Fruit fly (Drosophila melanogaster) whole organism, embryonic: Measurements from ENCODE around the gene CCAP.
A peak's percentile ranks its signal among the peaks of the same experiment; 100 is the strongest.

Experiments used
- Abd-B ChIP-seq: fragments of 200-800 bp; sonication (Bioruptor generic); optimal IDR thresholded peaks from 2 replicates; lab custom pipeline; 2018; ENCODE audit warnings: missing biosample characterization, mild to moderate bottlenecking, missing genetic modification characterization, moderate library complexity
- Asciz ChIP-seq: fragments of 200-800 bp; sonication (Bioruptor generic); optimal IDR thresholded peaks from 2 replicates; lab custom pipeline; 2017; ENCODE audit warnings: missing biosample characterization, mild to moderate bottlenecking, missing genetic modification characterization, missing genetic modification reagents
- CG10543 ChIP-seq: fragments of 200-800 bp; sonication (Bioruptor generic); optimal IDR thresholded peaks from 3 replicates; lab custom pipeline; 2017; ENCODE audit warnings: missing biosample characterization, mild to moderate bottlenecking, missing genetic modification characterization, moderate library complexity
- CG11093 ChIP-seq: fragments of 200-800 bp; sonication (Bioruptor generic); IDR thresholded peaks from 3 replicates; pipeline ENCODE4 v1.3.6; 2022; ENCODE audit warnings: missing biosample characterization, missing genetic modification characterization
- CG12219 ChIP-seq: fragments of 200-800 bp; sonication (Bioruptor generic); optimal IDR thresholded peaks from 3 replicates; lab custom pipeline; 2018; ENCODE audit warnings: missing biosample characterization, mild to moderate bottlenecking, missing genetic modification characterization
- CG14014 ChIP-seq: fragments of 200-800 bp; sonication (Bioruptor generic); IDR thresholded peaks from 2 replicates; pipeline ENCODE4 v1.3.6; 2022; ENCODE audit warnings: missing biosample characterization, missing genetic modification characterization
- CG14441 ChIP-seq: fragments of 200-800 bp; sonication (Bioruptor generic); IDR thresholded peaks from 2 replicates; pipeline ENCODE4 v1.3.6; 2022; ENCODE audit warnings: missing biosample characterization, missing genetic modification characterization
- CG15514 ChIP-seq: fragments of 200-800 bp; sonication (Bioruptor generic); optimal IDR thresholded peaks from 3 replicates; lab custom pipeline; 2017; ENCODE audit warnings: missing biosample characterization, missing genetic modification characterization, mild to moderate bottlenecking, moderate library complexity, missing genetic modification reagents
- CG2712 ChIP-seq: fragments of 200-800 bp; optimal IDR thresholded peaks from 3 replicates; lab custom pipeline; 2019; ENCODE audit warnings: missing biosample characterization, mild to moderate bottlenecking, missing genetic modification characterization, moderate library complexity
- CG3163 ChIP-seq: fragments of 200-800 bp; sonication (Bioruptor generic); optimal IDR thresholded peaks from 3 replicates; lab custom pipeline; 2016; ENCODE audit warnings: missing biosample characterization, missing genetic modification characterization
- CG3281 ChIP-seq: fragments of 200-800 bp; sonication (Bioruptor generic); optimal IDR thresholded peaks from 3 replicates; lab custom pipeline; 2017; ENCODE audit warnings: missing biosample characterization, mild to moderate bottlenecking, missing genetic modification characterization
- CG3847 ChIP-seq: fragments of 200-800 bp; sonication (Bioruptor generic); IDR thresholded peaks from 2 replicates; pipeline ENCODE4 v1.3.6; 2022; ENCODE audit warnings: missing biosample characterization, missing genetic modification characterization
- CG4360 ChIP-seq: fragments of 200-800 bp; sonication (Bioruptor generic); IDR thresholded peaks from 2 replicates; pipeline ENCODE4 v1.3.6; 2022; ENCODE audit warnings: missing biosample characterization, missing genetic modification characterization
- CG4820 ChIP-seq: fragments of 200-800 bp; sonication (Bioruptor generic); optimal IDR thresholded peaks from 3 replicates; lab custom pipeline; 2016; ENCODE audit warnings: missing biosample characterization, missing genetic modification characterization
- CG7786 ChIP-seq: fragments of 200-800 bp; sonication (Bioruptor generic); optimal IDR thresholded peaks from 2 replicates; lab custom pipeline; 2016; ENCODE audit warnings: missing biosample characterization, missing genetic modification characterization
- CG7963 ChIP-seq: fragments of 200-800 bp; sonication (Bioruptor generic); IDR thresholded peaks from 3 replicates; pipeline ENCODE4 v1.3.6; 2022; ENCODE audit warnings: missing biosample characterization, missing genetic modification characterization; ENCODE audit not compliant: partially characterized antibody
- CG9932 ChIP-seq: fragments of 200-800 bp; sonication (Bioruptor generic); IDR thresholded peaks from 2 replicates; pipeline ENCODE4 v1.3.6; 2022; ENCODE audit warnings: missing biosample characterization, missing genetic modification characterization
- Dfd ChIP-seq, 2 experiments: fragments of >200 bp; optimal IDR thresholded peaks; 2 replicates each; lab custom pipeline; 2017; ENCODE audit warnings: missing biosample characterization in 2 of 2, missing genetic modification characterization in 2 of 2
- Dll ChIP-seq: fragments of 200-800 bp; sonication (Bioruptor generic); IDR thresholded peaks from 4 replicates; pipeline ENCODE4 v1.3.6; 2022; ENCODE audit warnings: missing biosample characterization, missing genetic modification characterization; ENCODE audit not compliant: partially characterized antibody
- Ets65A ChIP-seq: fragments of 200-800 bp; sonication (Bioruptor generic); peaks from one replicate; lab custom pipeline; 2016; ENCODE audit warnings: missing biosample characterization, missing genetic modification characterization
- Fer1 ChIP-seq: fragments of 200-800 bp; sonication (Bioruptor generic); optimal IDR thresholded peaks from 2 replicates; lab custom pipeline; 2017; ENCODE audit warnings: missing biosample characterization, mild to moderate bottlenecking, missing genetic modification characterization
- H15 ChIP-seq: fragments of 200-800 bp; sonication (Bioruptor generic); IDR thresholded peaks from 3 replicates; pipeline ENCODE4 v1.3.6; 2022; ENCODE audit warnings: missing biosample characterization, missing genetic modification characterization
- H2.0 ChIP-seq: fragments of 200-800 bp; sonication (Bioruptor generic); IDR thresholded peaks from 2 replicates; pipeline ENCODE4 v1.3.6; 2022; ENCODE audit warnings: missing biosample characterization, missing genetic modification characterization
- HHEX ChIP-seq: fragments of 200-800 bp; sonication (Bioruptor generic); optimal IDR thresholded peaks from 3 replicates; lab custom pipeline; 2017; ENCODE audit warnings: missing biosample characterization, mild to moderate bottlenecking, missing genetic modification characterization, missing genetic modification reagents
- Jarid2 ChIP-seq: fragments of 200-800 bp; sonication (Bioruptor generic); optimal IDR thresholded peaks from 3 replicates; lab custom pipeline; 2017; ENCODE audit warnings: mild to moderate bottlenecking, missing biosample characterization, missing genetic modification reagents, missing genetic modification characterization
- MBD-R2 ChIP-seq: fragments of 200-800 bp; sonication (Bioruptor generic); IDR thresholded peaks from 2 replicates; pipeline ENCODE4 v1.3.6; 2022; ENCODE audit warnings: missing biosample characterization, missing genetic modification characterization
- Pdp1 ChIP-seq, 2 experiments: fragments of 200-800 bp; sonication (Bioruptor generic); optimal IDR thresholded peaks; 3 replicates each; lab custom pipeline; 2016; ENCODE audit warnings: missing biosample characterization in 2 of 2, missing genetic modification characterization in 2 of 2, mild to moderate bottlenecking in 1 of 2, moderate library complexity in 1 of 2
- Rfx ChIP-seq: fragments of 200-800 bp; sonication (Bioruptor generic); IDR thresholded peaks from 2 replicates; pipeline ENCODE4 v1.3.6; 2022; ENCODE audit warnings: missing biosample characterization, missing genetic modification characterization
- bcd ChIP-seq: fragments of 200-800 bp; sonication (Bioruptor generic); optimal IDR thresholded peaks from 2 replicates; lab custom pipeline; 2017; ENCODE audit warnings: missing biosample characterization, mild to moderate bottlenecking, missing genetic modification characterization
- br ChIP-seq: fragments of >200 bp; optimal IDR thresholded peaks from 2 replicates; lab custom pipeline; 2017
- caup ChIP-seq: fragments of 200-800 bp; sonication (Bioruptor generic); optimal IDR thresholded peaks from 3 replicates; lab custom pipeline; 2017; ENCODE audit warnings: missing biosample characterization, mild to moderate bottlenecking, missing genetic modification characterization, moderate library complexity; ENCODE audit not compliant: severe bottlenecking
- crol ChIP-seq: fragments of 200-800 bp; sonication (Bioruptor generic); IDR thresholded peaks from 2 replicates; pipeline ENCODE4 v1.3.6; 2022; ENCODE audit warnings: missing biosample characterization, missing genetic modification characterization
- dan ChIP-seq: fragments of 200-800 bp; sonication (Bioruptor generic); IDR thresholded peaks from 2 replicates; pipeline ENCODE4 v1.3.6; 2022; ENCODE audit warnings: missing biosample characterization, missing genetic modification characterization
- esg ChIP-seq: fragments of 200-800 bp; sonication (Bioruptor generic); conservative IDR thresholded peaks from 2 replicates; pipeline ENCODE4 v1.3.6; 2022; ENCODE audit warnings: missing biosample characterization, missing genetic modification characterization
- ken ChIP-seq: fragments of 200-800 bp; sonication (Bioruptor generic); IDR thresholded peaks from 3 replicates; pipeline ENCODE4 v1.3.6; 2022; ENCODE audit warnings: missing biosample characterization, missing genetic modification characterization
- lbe ChIP-seq: fragments of 200-800 bp; sonication (Bioruptor generic); optimal IDR thresholded peaks from 2 replicates; lab custom pipeline; 2016; ENCODE audit warnings: missing biosample characterization, mild to moderate bottlenecking, missing genetic modification characterization
- lmd ChIP-seq: fragments of 200-800 bp; sonication (Bioruptor generic); IDR thresholded peaks from 2 replicates; pipeline ENCODE4 v1.3.6; 2022; ENCODE audit warnings: missing biosample characterization, missing genetic modification characterization
- mld ChIP-seq: fragments of 200-800 bp; sonication (Bioruptor generic); IDR thresholded peaks from 3 replicates; pipeline ENCODE4 v1.3.6; 2022; ENCODE audit warnings: missing biosample characterization, missing genetic modification characterization; ENCODE audit not compliant: partially characterized antibody
- nerfin-1 ChIP-seq: fragments of 200-800 bp; sonication (Bioruptor generic); optimal IDR thresholded peaks from 3 replicates; lab custom pipeline; 2019; ENCODE audit warnings: missing biosample characterization, mild to moderate bottlenecking, missing genetic modification characterization, moderate library complexity
- nmo ChIP-seq: fragments of 200-800 bp; sonication (Bioruptor generic); optimal IDR thresholded peaks from 2 replicates; lab custom pipeline; 2018; ENCODE audit warnings: missing biosample characterization, mild to moderate bottlenecking, missing genetic modification characterization, moderate library complexity
- odd ChIP-seq: fragments of 200-800 bp; sonication (Bioruptor generic); optimal IDR thresholded peaks from 2 replicates; lab custom pipeline; 2017; ENCODE audit warnings: missing biosample characterization, mild to moderate bottlenecking, missing genetic modification characterization
- pan ChIP-seq, 4 experiments: fragments of >200 bp in 3 of 4; fragments of 200-800 bp in 1 of 4; sonication (Bioruptor generic) in 1 of 4; optimal IDR thresholded peaks in 3 of 4; IDR thresholded peaks in 1 of 4; 2 replicates each; pipeline versions ENCODE4 v1.3.6 to Lab custom; 2017 to 2022; ENCODE audit warnings: missing biosample characterization in 2 of 4, missing genetic modification characterization in 2 of 4, mixed read lengths in 1 of 4
- schlank ChIP-seq: fragments of 200-800 bp; sonication (Bioruptor generic); optimal IDR thresholded peaks from 2 replicates; lab custom pipeline; 2018; ENCODE audit warnings: missing biosample characterization, mild to moderate bottlenecking, missing genetic modification characterization
- sd ChIP-seq: fragments of 200-800 bp; sonication (Bioruptor generic); optimal IDR thresholded peaks from 3 replicates; lab custom pipeline; 2018; ENCODE audit warnings: missing biosample characterization, mild to moderate bottlenecking, missing genetic modification characterization, moderate library complexity
- sna ChIP-seq: fragments of 200-800 bp; sonication (Bioruptor generic); IDR thresholded peaks from 2 replicates; pipeline ENCODE4 v1.3.6; 2022; ENCODE audit warnings: missing biosample characterization, missing genetic modification characterization; ENCODE audit not compliant: partially characterized antibody
- tin ChIP-seq: fragments of 200-800 bp; sonication (Bioruptor generic); optimal IDR thresholded peaks from 3 replicates; lab custom pipeline; 2016; ENCODE audit warnings: missing biosample characterization, missing genetic modification characterization
- wek ChIP-seq: fragments of 200-800 bp; sonication (Bioruptor generic); optimal IDR thresholded peaks from 3 replicates; lab custom pipeline; 2018; ENCODE audit warnings: missing biosample characterization, mild to moderate bottlenecking, missing genetic modification characterization, moderate library complexity
- wor ChIP-seq: fragments of 200-800 bp; sonication (Bioruptor generic); IDR thresholded peaks from 2 replicates; pipeline ENCODE4 v1.3.6; 2022; ENCODE audit warnings: missing biosample characterization, missing genetic modification characterization
- zfh1 ChIP-seq: fragments of 200-800 bp; sonication (Bioruptor generic); IDR thresholded peaks from 3 replicates; pipeline ENCODE4 v1.3.6; 2022; ENCODE audit warnings: missing biosample characterization, missing genetic modification characterization
- zfh2 ChIP-seq: fragments of 200-800 bp; sonication (Bioruptor generic); optimal IDR thresholded peaks from 2 replicates; lab custom pipeline; 2016; ENCODE audit warnings: missing biosample characterization, missing genetic modification characterization

Gene CCAP

DNA sequence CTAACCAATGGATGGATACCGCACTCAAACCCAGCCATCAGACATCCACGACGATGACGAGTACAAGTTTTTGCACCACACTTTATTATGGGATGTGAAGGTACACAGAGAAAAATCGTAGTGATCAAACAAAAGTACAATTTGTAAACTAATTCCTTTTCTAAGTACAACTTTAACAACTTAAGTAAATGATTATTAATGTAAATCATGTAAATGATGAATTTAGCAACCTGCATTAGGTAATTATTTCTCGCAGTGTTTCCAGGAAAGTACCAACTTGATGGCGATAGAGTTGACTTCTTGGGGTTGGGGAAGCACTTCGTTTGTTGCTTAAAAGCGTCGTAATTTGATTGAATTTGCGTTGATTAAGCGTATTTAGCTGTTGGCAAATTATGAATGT lies 38.8 kb downstream of the CCAP start (continued):
- TF ChIP-seq CG3163 (GFP tag; lab: Kevin White, UChicago) = no peak
- TF ChIP-seq bcd = peak; percentile 39
- TF ChIP-seq zfh2 (GFP tag; lab: Kevin White, UChicago) = no peak
- peak; percentile 93 for TF ChIP-seq Ets65A (GFP tag; lab: Kevin White, UChicago)
- TF ChIP-seq H2.0 = peak; percentile 83
- peak; percentile 60 for TF ChIP-seq CG2712 (tag; lab: Kevin White, UChicago)
- 0 out of 3 replicates have a peak, but pooled peaks have one; percentile 20 for TF ChIP-seq CG11093
- TF ChIP-seq br = no peak
- peak; percentile 36 for TF ChIP-seq HHEX
- TF ChIP-seq CG14441 = peak; percentile 40; the same call in 1 of the 2 replicates
- peak; percentile 62 for TF ChIP-seq lmd (GFP tag; lab: Robert Waterston, UW)
- TF ChIP-seq Abd-B (GFP tag; lab: Kevin White, UChicago) = peak; percentile 44
- TF ChIP-seq CG3847 = peak; percentile 77
- no peak for TF ChIP-seq lbe
- no peak for TF ChIP-seq dan (GFP tag; lab: Robert Waterston, UW)
- peak; percentile 71 for TF ChIP-seq zfh1 (GFP tag; lab: Robert Waterston, UW)
- peak; percentile 51; the same call in 2 of the 3 replicates for TF ChIP-seq ken (GFP tag; lab: Robert Waterston, UW)
- 0 out of 2 replicates have a peak, but pooled peaks have one; percentile 13 for TF ChIP-seq CG4360 (GFP tag; lab: Robert Waterston, UW)
- peak; percentile 75 for TF ChIP-seq esg (GFP tag; lab: Robert Waterston, UW)
- TF ChIP-seq Asciz (GFP tag; lab: Kevin White, UChicago) = peak; percentile 28
- TF ChIP-seq CG12219 (GFP tag; lab: Kevin White, UChicago) = peak; percentile 57
- peak; percentile 75 for TF ChIP-seq nmo (GFP tag; lab: Kevin White, UChicago)
- TF ChIP-seq Fer1 = peak; percentile 77
- peak; percentile 60 for TF ChIP-seq CG7786 (GFP tag; lab: Kevin White, UChicago)
- TF ChIP-seq odd (GFP tag; lab: Kevin White, UChicago) = peak; percentile 39
- no peak for TF ChIP-seq sna
- peak; percentile 34 for TF ChIP-seq nerfin-1 (tag; lab: Kevin White, UChicago)
- TF ChIP-seq Dll (GFP tag; lab: Robert Waterston, UW) = no peak
- peak; percentile 44 for TF ChIP-seq tin (GFP tag; lab: Kevin White, UChicago)
- 0 out of 3 replicates have a peak, but pooled peaks have one; percentile 50 for TF ChIP-seq H15
- no peak for TF ChIP-seq Dfd (GFP tag; optimal IDR thresholded peaks at IDR 0.05; lab: Kevin White, UChicago)
- TF ChIP-seq pan (optimal IDR thresholded peaks at IDR 0.05; lab: Kevin White, UChicago) = no peak
- TF ChIP-seq pan (GFP tag; optimal IDR thresholded peaks at IDR 0.05 in 1 of 2, IDR thresholded peaks at IDR 0.05 in 1 of 2) = peak in 1 of 2 experiments; percentile 58
- no peak for TF ChIP-seq Jarid2 (GFP tag; lab: Kevin White, UChicago)
- peak; percentile 62 for TF ChIP-seq CG3281
- TF ChIP-seq CG10543 (GFP tag; lab: Kevin White, UChicago) = peak; percentile 11
- peak; percentile 41; the same call in 1 of the 2 replicates for TF ChIP-seq MBD-R2
- TF ChIP-seq CG4820 = peak; percentile 60
- TF ChIP-seq wek (GFP tag; lab: Kevin White, UChicago) = no peak
- TF ChIP-seq CG7963 = no peak
- peak; percentile 15 for TF ChIP-seq schlank (tag; lab: Kevin White, UChicago)
- TF ChIP-seq CG15514 (GFP tag; lab: Kevin White, UChicago) = peak; percentile 48
- TF ChIP-seq crol (GFP tag; lab: Robert Waterston, UW) = no peak
- TF ChIP-seq mld = no peak
- peak; percentile 61 for TF ChIP-seq wor
- peak; percentile 30 for TF ChIP-seq caup (GFP tag; lab: Kevin White, UChicago)
- TF ChIP-seq sd (tag; lab: Kevin White, UChicago) = no peak
- peak; percentile 84; the same call in 1 of the 2 replicates for TF ChIP-seq CG14014
- peak; percentile 80 for TF ChIP-seq CG9932 (GFP tag; lab: Robert Waterston, UW)
- TF ChIP-seq Rfx (GFP tag; lab: Robert Waterston, UW) = peak; percentile 59
- peak in 1 of 2 experiments; percentile 22 for TF ChIP-seq Pdp1 (GFP tag; optimal IDR thresholded peaks at IDR 0.05; lab: Kevin White, UChicago)
